Worm (Caenorhabditis elegans): Measurements from ENCODE around the gene C50B6.9.

ce11 chrV:13372821-13373220 is 36.7 kb downstream of the C50B6.9 start:
- TF ChIP-seq him-1 (tag; optimal IDR thresholded peaks at IDR 0.05): no peak
- no peak for TF ChIP-seq W03F9.2 (tag; optimal IDR thresholded peaks at IDR 0.05)
- TF ChIP-seq dao-5 (tag; optimal IDR thresholded peaks at IDR 0.05): no peak

Data from whole organism, L4/young adult.